Fruit fly (Drosophila melanogaster) whole organism, prepupa: ENCODE data around the gene CG46311.
A peak's percentile ranks its signal among the peaks of the same experiment; 100 is the strongest.

Experiments used
- Blimp-1 ChIP-seq: fragments of 200-800 bp; sonication (Bioruptor generic); optimal IDR thresholded peaks from 3 replicates; lab custom pipeline; 2017; ENCODE audit warnings: missing biosample characterization, missing genetic modification characterization, mild to moderate bottlenecking, moderate library complexity, missing genetic modification reagents
- CG10631 ChIP-seq: fragments of 200-800 bp; sonication (Bioruptor generic); optimal IDR thresholded peaks from 2 replicates; lab custom pipeline; 2016; ENCODE audit warnings: missing biosample characterization, missing genetic modification characterization
- CG10669 ChIP-seq: fragments of 200-800 bp; sonication (Bioruptor generic); optimal IDR thresholded peaks from 3 replicates; lab custom pipeline; 2018; ENCODE audit warnings: missing biosample characterization, mild to moderate bottlenecking, missing genetic modification characterization, moderate library complexity
- CG11294 ChIP-seq: fragments of 200-800 bp; sonication (Bioruptor generic); IDR thresholded peaks from 2 replicates; pipeline ENCODE4 v1.3.6; 2022; ENCODE audit warnings: missing biosample characterization, missing genetic modification characterization
- CG15336 ChIP-seq: fragments of 200-800 bp; sonication (Bioruptor generic); IDR thresholded peaks from 2 replicates; pipeline ENCODE4 v1.3.6; 2022; ENCODE audit warnings: missing biosample characterization, missing genetic modification characterization
- CG16779 ChIP-seq: fragments of 200-800 bp; sonication (Bioruptor generic); optimal IDR thresholded peaks from 3 replicates; lab custom pipeline; 2017; ENCODE audit warnings: missing biosample characterization, mild to moderate bottlenecking, missing genetic modification characterization
- CG3032 ChIP-seq: fragments of 200-800 bp; optimal IDR thresholded peaks from 2 replicates; lab custom pipeline; 2019; ENCODE audit warnings: missing biosample characterization, mild to moderate bottlenecking, missing genetic modification characterization, moderate library complexity
- CG31627 ChIP-seq: fragments of 200-800 bp; sonication (Bioruptor generic); optimal IDR thresholded peaks from 3 replicates; lab custom pipeline; 2016; ENCODE audit warnings: missing biosample characterization, missing genetic modification characterization
- CG32006 ChIP-seq: fragments of 200-800 bp; sonication (Bioruptor generic); optimal IDR thresholded peaks from 3 replicates; lab custom pipeline; 2017; ENCODE audit warnings: missing biosample characterization, mild to moderate bottlenecking, missing genetic modification characterization
- CG34406 ChIP-seq: fragments of 200-800 bp; sonication (Bioruptor generic); optimal IDR thresholded peaks from 3 replicates; lab custom pipeline; 2016; ENCODE audit warnings: missing biosample characterization, missing genetic modification characterization
- CG3919 ChIP-seq: fragments of 200-800 bp; sonication (Bioruptor generic); optimal IDR thresholded peaks from 3 replicates; lab custom pipeline; 2016; ENCODE audit warnings: missing biosample characterization, missing genetic modification characterization
- CG4318 ChIP-seq: fragments of 200-800 bp; sonication (Bioruptor generic); optimal IDR thresholded peaks from 3 replicates; lab custom pipeline; 2017; ENCODE audit warnings: missing biosample characterization, mild to moderate bottlenecking, missing genetic modification characterization
- CG6276 ChIP-seq: fragments of 200-800 bp; sonication (Bioruptor generic); optimal IDR thresholded peaks from 2 replicates; lab custom pipeline; 2017; ENCODE audit warnings: missing biosample characterization, mild to moderate bottlenecking, missing genetic modification characterization
- CG6792 ChIP-seq: fragments of 200-800 bp; sonication (Bioruptor generic); optimal IDR thresholded peaks from 3 replicates; lab custom pipeline; 2016; ENCODE audit warnings: missing biosample characterization, missing genetic modification characterization
- CG6808 ChIP-seq: fragments of 200-800 bp; sonication (Bioruptor generic); optimal IDR thresholded peaks from 3 replicates; lab custom pipeline; 2017; ENCODE audit warnings: missing biosample characterization, missing genetic modification characterization, mild to moderate bottlenecking, moderate library complexity, missing genetic modification reagents
- CG8119 ChIP-seq: fragments of 200-800 bp; sonication (Bioruptor generic); IDR thresholded peaks from 3 replicates; pipeline ENCODE4 v1.3.6; 2022; ENCODE audit warnings: missing biosample characterization, missing genetic modification characterization
- CG8632 ChIP-seq: fragments of 200-800 bp; sonication (Bioruptor generic); optimal IDR thresholded peaks from 3 replicates; lab custom pipeline; 2016; ENCODE audit warnings: missing biosample characterization, missing genetic modification characterization
- CG9139 ChIP-seq: fragments of 200-800 bp; sonication (Bioruptor generic); optimal IDR thresholded peaks from 3 replicates; lab custom pipeline; 2017; ENCODE audit warnings: missing biosample characterization, mild to moderate bottlenecking, missing genetic modification characterization
- Eip78C ChIP-seq: fragments of 200-800 bp; sonication (Bioruptor generic); peaks from one replicate; lab custom pipeline; 2016; ENCODE audit warnings: missing biosample characterization, missing genetic modification characterization
- Ets21C ChIP-seq: fragments of 200-800 bp; sonication (Bioruptor generic); optimal IDR thresholded peaks from 3 replicates; lab custom pipeline; 2016; ENCODE audit warnings: missing biosample characterization, missing genetic modification characterization
- Ets96B ChIP-seq: fragments of 200-800 bp; optimal IDR thresholded peaks from 2 replicates; lab custom pipeline; 2019; ENCODE audit warnings: missing biosample characterization, mild to moderate bottlenecking, missing genetic modification characterization, moderate library complexity
- Gug ChIP-seq: fragments of 200-800 bp; sonication (Bioruptor generic); IDR thresholded peaks from 2 replicates; pipeline ENCODE4 v1.3.6; 2022; ENCODE audit warnings: missing biosample characterization, missing genetic modification characterization
- Hr38 ChIP-seq: sonication (Bioruptor generic); optimal IDR thresholded peaks from 2 replicates; lab custom pipeline; 2016; ENCODE audit warnings: missing biosample characterization, missing genetic modification characterization
- Hr39 ChIP-seq: fragments of 200-800 bp; sonication (Bioruptor generic); optimal IDR thresholded peaks from 2 replicates; lab custom pipeline; 2016; ENCODE audit warnings: missing biosample characterization, missing genetic modification characterization
- Hr4 ChIP-seq: fragments of 200-800 bp; sonication (Bioruptor generic); optimal IDR thresholded peaks from 3 replicates; lab custom pipeline; 2016; ENCODE audit warnings: missing biosample characterization, missing genetic modification characterization
- Lpt ChIP-seq: fragments of 200-800 bp; sonication (Bioruptor generic); optimal IDR thresholded peaks from 3 replicates; lab custom pipeline; 2016; ENCODE audit warnings: missing biosample characterization, missing genetic modification characterization
- OdsH ChIP-seq: fragments of 200-800 bp; sonication (Bioruptor generic); optimal IDR thresholded peaks from 3 replicates; lab custom pipeline; 2016; ENCODE audit warnings: missing biosample characterization, missing genetic modification characterization
- Sox102F ChIP-seq: fragments of 200-800 bp; sonication (Bioruptor generic); optimal IDR thresholded peaks from 2 replicates; lab custom pipeline; 2016; ENCODE audit warnings: missing biosample characterization, mild to moderate bottlenecking, missing genetic modification characterization
- Sox14 ChIP-seq: fragments of 200-800 bp; sonication (Bioruptor generic); optimal IDR thresholded peaks from 3 replicates; lab custom pipeline; 2016; ENCODE audit warnings: missing biosample characterization, missing genetic modification characterization
- Sox15 ChIP-seq: fragments of 200-800 bp; sonication (Bioruptor generic); optimal IDR thresholded peaks from 3 replicates; lab custom pipeline; 2016; ENCODE audit warnings: missing biosample characterization, missing genetic modification characterization
- achi ChIP-seq: fragments of 200-800 bp; sonication (Bioruptor generic); optimal IDR thresholded peaks from 3 replicates; lab custom pipeline; 2016; ENCODE audit warnings: missing biosample characterization, missing genetic modification characterization
- acj6 ChIP-seq: fragments of 200-800 bp; sonication (Bioruptor generic); optimal IDR thresholded peaks from 3 replicates; lab custom pipeline; 2016; ENCODE audit warnings: missing biosample characterization, missing genetic modification characterization
- cyc ChIP-seq: fragments of 200-800 bp; sonication (Bioruptor generic); optimal IDR thresholded peaks from 3 replicates; lab custom pipeline; 2016; ENCODE audit warnings: missing biosample characterization, missing genetic modification characterization
- dac ChIP-seq: fragments of 200-800 bp; sonication (Bioruptor generic); optimal IDR thresholded peaks from 2 replicates; lab custom pipeline; 2017; ENCODE audit warnings: missing biosample characterization, mild to moderate bottlenecking, missing genetic modification characterization
- dsx ChIP-seq: fragments of 200-800 bp; optimal IDR thresholded peaks from 3 replicates; lab custom pipeline; 2019; ENCODE audit warnings: missing biosample characterization, mild to moderate bottlenecking, missing genetic modification characterization, moderate library complexity; ENCODE audit not compliant: poor library complexity, severe bottlenecking
- fd59A ChIP-seq: fragments of 200-800 bp; sonication (Bioruptor generic); optimal IDR thresholded peaks from 2 replicates; lab custom pipeline; 2017; ENCODE audit warnings: missing biosample characterization, mild to moderate bottlenecking, missing genetic modification characterization, missing genetic modification reagents
- net ChIP-seq: fragments of 200-800 bp; sonication (Bioruptor generic); optimal IDR thresholded peaks from 3 replicates; lab custom pipeline; 2016; ENCODE audit warnings: missing biosample characterization, missing genetic modification characterization
- pdm3 ChIP-seq: fragments of 200-800 bp; sonication (Bioruptor generic); optimal IDR thresholded peaks from 3 replicates; lab custom pipeline; 2016; ENCODE audit warnings: missing biosample characterization, missing genetic modification characterization
- salr ChIP-seq, 2 experiments: fragments of 200-800 bp; sonication (Bioruptor generic); optimal IDR thresholded peaks; 3 replicates each; lab custom pipeline; 2016 to 2018; ENCODE audit warnings: missing biosample characterization in 2 of 2, missing genetic modification characterization in 2 of 2, mild to moderate bottlenecking in 1 of 2
- spab ChIP-seq: fragments of 200-800 bp; sonication (Bioruptor generic); optimal IDR thresholded peaks from 2 replicates; lab custom pipeline; 2017; ENCODE audit warnings: missing biosample characterization, mild to moderate bottlenecking, missing genetic modification characterization, missing genetic modification reagents
- ss ChIP-seq, 2 experiments: fragments of 200-800 bp; sonication (Bioruptor generic); optimal IDR thresholded peaks; 2 replicates in 1 of 2; 3 replicates in 1 of 2; lab custom pipeline; 2017 to 2018; ENCODE audit warnings: mild to moderate bottlenecking in 2 of 2, missing biosample characterization in 2 of 2, missing genetic modification characterization in 2 of 2, moderate library complexity in 1 of 2
- topi ChIP-seq: fragments of 200-800 bp; sonication (Bioruptor generic); optimal IDR thresholded peaks from 3 replicates; lab custom pipeline; 2016; ENCODE audit warnings: missing biosample characterization, missing genetic modification characterization
- vri ChIP-seq: fragments of 200-800 bp; sonication (Bioruptor generic); optimal IDR thresholded peaks from 3 replicates; lab custom pipeline; 2016; ENCODE audit warnings: missing biosample characterization, mild to moderate bottlenecking, missing genetic modification characterization

The CG46311 gene

DNA sequence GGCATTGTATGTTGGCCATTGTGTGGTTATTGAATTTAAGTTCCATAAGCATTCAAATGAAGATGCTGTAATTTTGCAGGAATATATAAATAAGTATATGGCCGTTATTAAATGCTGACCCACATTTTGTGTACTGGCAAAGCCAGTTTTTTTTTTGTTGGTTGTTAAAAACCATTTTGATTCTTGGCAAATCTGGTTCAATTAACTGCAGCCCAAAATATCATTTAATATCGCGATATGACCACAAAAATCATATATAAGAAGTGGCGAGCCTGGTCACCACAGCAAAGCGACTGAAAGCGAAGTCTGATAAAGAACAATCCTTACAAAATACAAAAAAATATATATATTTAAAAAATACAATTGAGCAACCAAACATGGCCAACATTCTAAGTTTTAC lies 7.5 kb upstream of the CG46311 start, which contains the start of gene CG32631:
CG32631 (plus strand) TSS at position 301 of the 400 bp plus-strand sequence.
- no peak for TF ChIP-seq CG6808 (GFP tag; lab: Kevin White, UChicago)
- no peak for TF ChIP-seq pdm3 (GFP tag; lab: Kevin White, UChicago)
- TF ChIP-seq Ets21C, result no peak
- TF ChIP-seq dac (GFP tag; lab: Kevin White, UChicago), result no peak
- no peak for TF ChIP-seq dsx (GFP tag; lab: Kevin White, UChicago)
- TF ChIP-seq CG34406 (GFP tag; lab: Kevin White, UChicago), result no peak
- no peak for TF ChIP-seq Lpt (GFP tag; lab: Kevin White, UChicago)
- TF ChIP-seq cyc, result no peak
- no peak for TF ChIP-seq CG3919 (GFP tag; lab: Kevin White, UChicago)
- no peak for TF ChIP-seq Sox102F (GFP tag; lab: Kevin White, UChicago)
- no peak for TF ChIP-seq CG6276 (GFP tag; lab: Kevin White, UChicago)
- no peak for TF ChIP-seq Blimp-1 (GFP tag; lab: Kevin White, UChicago)
- no peak for TF ChIP-seq acj6 (GFP tag; lab: Kevin White, UChicago)
- no peak for TF ChIP-seq CG31627 (GFP tag; lab: Kevin White, UChicago)
- no peak for TF ChIP-seq CG10669 (GFP tag; lab: Kevin White, UChicago)
- TF ChIP-seq topi, result no peak
- no peak for TF ChIP-seq CG8632
- TF ChIP-seq CG16779 (tag; lab: Kevin White, UChicago), result no peak
- no peak for TF ChIP-seq CG3032 (tag; lab: Kevin White, UChicago)
- no peak for TF ChIP-seq CG8119 (GFP tag; lab: Robert Waterston, UW)

DNA sequence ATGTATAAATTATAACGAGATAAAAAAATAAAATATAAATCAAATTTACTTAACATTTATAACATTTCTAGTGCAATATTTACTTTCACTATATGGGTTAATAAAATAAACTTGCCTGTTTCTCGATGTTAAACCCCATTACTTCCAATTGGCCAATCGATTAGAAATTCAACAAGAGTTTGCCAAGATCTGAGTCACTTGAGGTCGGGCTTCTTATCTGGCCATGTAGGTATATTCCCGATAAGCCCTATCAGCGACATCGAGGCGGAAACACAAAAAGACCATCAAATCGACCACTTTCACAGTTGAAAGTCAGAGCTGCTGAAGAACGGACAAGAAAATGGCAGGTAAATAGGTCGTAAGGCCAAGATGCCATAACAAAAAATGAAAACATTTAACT lies 2.3 kb upstream of the CG46311 start, which contains the start of gene CG32633:
CG32633 (plus strand) TSS at position 301 of the 400 bp plus-strand sequence.
- TF ChIP-seq vri (peak; percentile 15), ss (GFP tag; optimal IDR thresholded peaks at IDR 0.05; lab: Kevin White, UChicago) (no peak)
- TF ChIP-seq, all 60 proteins: peak for 1

DNA sequence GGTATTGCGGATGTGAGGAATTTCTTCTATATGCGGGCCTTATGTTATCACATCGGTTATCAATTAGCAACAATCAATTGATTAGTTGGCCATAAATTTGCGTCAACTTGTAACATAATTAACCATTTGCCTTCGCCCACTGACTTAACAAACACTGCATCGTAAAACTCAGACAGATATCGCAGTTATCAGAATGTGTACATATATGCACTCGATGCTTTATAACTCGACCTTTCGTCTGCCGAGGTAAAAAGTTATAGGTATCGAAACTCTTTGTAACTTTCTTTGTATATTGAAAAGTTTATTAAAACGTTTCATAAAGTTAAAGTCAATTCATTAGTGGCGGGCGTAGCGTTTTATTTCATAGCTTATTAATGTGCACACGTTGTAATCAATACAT lies 581 bp upstream of the CG46311 start:
- peak; percentile 14 for TF ChIP-seq vri
- TF ChIP-seq Hr38, result no peak

DNA sequence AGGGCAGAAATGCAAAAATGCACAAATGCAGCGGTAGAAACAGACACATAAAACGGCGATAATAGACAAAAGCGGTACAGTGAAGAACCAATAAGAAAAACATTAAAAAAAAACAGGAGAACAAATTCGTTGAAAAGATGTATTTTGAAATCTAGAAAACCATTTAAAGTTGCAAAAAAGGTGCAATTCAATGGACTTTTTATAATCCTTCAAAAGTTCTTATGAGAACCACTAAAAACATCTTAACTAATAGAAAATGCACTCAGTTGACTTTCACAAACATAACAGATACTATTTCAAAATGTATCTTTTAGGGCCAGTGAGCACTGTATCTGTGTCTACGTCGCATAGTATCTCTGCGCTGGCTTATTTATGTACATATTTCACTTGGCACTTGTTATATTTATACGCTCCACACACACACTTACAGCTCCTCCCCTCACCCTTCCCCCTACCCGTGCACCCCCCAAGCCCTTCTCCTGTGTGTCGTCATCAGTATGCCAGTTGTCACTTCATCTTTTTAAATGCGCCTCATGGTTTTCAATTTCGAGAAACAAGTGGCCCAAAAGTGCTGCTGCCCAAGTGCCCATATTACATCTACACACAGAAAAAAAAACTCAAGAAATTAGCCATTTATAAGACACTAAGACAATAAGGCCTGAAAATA lies 2.0 kb downstream of the CG46311 start:
- peak in 1 of 2 experiments; percentile 22 for TF ChIP-seq ss (GFP tag; optimal IDR thresholded peaks at IDR 0.05; lab: Kevin White, UChicago)
- peak; percentile 45 for TF ChIP-seq Lpt (GFP tag; lab: Kevin White, UChicago)
- peak; percentile 5 for TF ChIP-seq CG6276 (GFP tag; lab: Kevin White, UChicago)
- TF ChIP-seq Hr39 (GFP tag; lab: Kevin White, UChicago), result peak; percentile 28
- TF ChIP-seq CG32006 (GFP tag; lab: Kevin White, UChicago), result peak; percentile 64
- no peak for TF ChIP-seq Sox15 (GFP tag; lab: Kevin White, UChicago)
- peak; percentile 48 for TF ChIP-seq CG10631 (GFP tag; lab: Kevin White, UChicago)
- TF ChIP-seq CG31627 (GFP tag; lab: Kevin White, UChicago), result peak; percentile 7
- TF ChIP-seq OdsH (GFP tag; lab: Kevin White, UChicago), result peak; percentile 49
- TF ChIP-seq CG4318, result peak; percentile 25
- TF ChIP-seq CG6792 (GFP tag; lab: Kevin White, UChicago), result peak; percentile 9
- TF ChIP-seq CG8119 (GFP tag; lab: Robert Waterston, UW), result peak; percentile 71
- TF ChIP-seq spab, result no peak
- TF ChIP-seq Eip78C (GFP tag; lab: Kevin White, UChicago), result peak; percentile 71
- TF ChIP-seq net (GFP tag; lab: Kevin White, UChicago), result peak; percentile 21
- TF ChIP-seq pdm3 (GFP tag; lab: Kevin White, UChicago), result peak; percentile 49
- peak; percentile 39; the same call in 1 of the 2 replicates for TF ChIP-seq Gug (GFP tag; lab: Robert Waterston, UW)
- peak; percentile 20 for TF ChIP-seq Ets96B
- peak; percentile 56; the same call in 1 of the 2 replicates for TF ChIP-seq CG15336 (GFP tag; lab: Robert Waterston, UW)
- no peak for TF ChIP-seq CG9139 (GFP tag; lab: Kevin White, UChicago)
- peak; percentile 26 for TF ChIP-seq acj6 (GFP tag; lab: Kevin White, UChicago)
- TF ChIP-seq Hr4 (GFP tag; lab: Kevin White, UChicago), result peak; percentile 5
- TF ChIP-seq CG3032 (tag; lab: Kevin White, UChicago), result peak; percentile 11
- TF ChIP-seq Sox14 (GFP tag; lab: Kevin White, UChicago), result peak; percentile 60
- TF ChIP-seq vri, result no peak
- no peak for TF ChIP-seq cyc
- peak in 1 of 2 experiments; percentile 15 for TF ChIP-seq salr (GFP tag; optimal IDR thresholded peaks at IDR 0.05; lab: Kevin White, UChicago)
- no peak; the same call in 1 of the 2 replicates for TF ChIP-seq CG11294 (GFP tag; lab: Robert Waterston, UW)
- TF ChIP-seq achi (GFP tag; lab: Kevin White, UChicago), result peak; percentile 33
- peak; percentile 31 for TF ChIP-seq fd59A (GFP tag; lab: Kevin White, UChicago)
